Worm (Caenorhabditis elegans): ENCODE measurements around the gene C24H12.1.
"Not testable (repeated sequence)": the region's sequence is repeated elsewhere in the genome, so short reads cannot be mapped to it uniquely, and the experiment has no call there.

Gene C24H12.1

DNA sequence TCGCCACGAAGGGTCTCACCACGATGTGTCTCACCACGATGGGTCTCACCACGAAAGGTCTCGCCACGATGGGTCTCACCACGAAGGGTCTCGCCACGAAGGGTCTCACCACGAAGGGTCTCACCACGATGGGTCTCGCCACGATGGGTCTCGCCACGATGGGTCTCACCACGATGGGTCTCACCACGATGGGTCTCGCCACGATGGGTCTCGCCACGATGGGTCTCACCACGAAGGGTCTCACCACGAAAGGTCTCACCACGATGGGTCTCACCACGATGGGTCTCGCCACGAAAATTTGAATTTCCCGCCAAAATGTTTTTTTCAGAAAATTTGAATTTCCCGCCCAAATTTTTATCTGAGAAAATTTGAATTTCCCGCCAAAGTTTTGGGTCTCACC is 11.0 kb downstream of the C24H12.1 start:
- peak; percentile 86 for TF ChIP-seq set-16 (GFP tag; IDR thresholded peaks at IDR 0.05)

DNA sequence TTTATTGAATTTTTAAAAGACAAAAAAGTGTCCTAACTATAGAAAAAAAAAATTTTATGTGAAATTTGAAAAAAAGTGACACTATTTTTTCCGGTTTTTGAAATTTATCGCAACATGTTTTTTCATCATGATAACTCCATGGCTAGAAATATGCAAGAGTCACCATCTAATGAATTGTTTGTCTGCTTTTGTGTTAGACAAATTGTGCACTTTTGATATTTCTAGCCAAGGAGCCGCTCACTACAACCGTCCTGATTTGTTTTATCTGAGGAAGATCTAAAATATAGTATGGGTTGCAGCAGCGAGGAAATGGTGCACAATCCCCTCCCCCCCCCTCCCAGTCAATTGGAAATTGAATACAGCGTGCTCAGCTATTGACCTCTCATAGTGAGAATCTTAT is 13.4 kb downstream of the C24H12.1 start, which contains the start of gene W10D9.1:
Gene W10D9.1 (plus strand): TSS at position 301 of the 400 bp plus-strand sequence.
- TF ChIP-seq F44E2.7 (GFP tag; IDR thresholded peaks at IDR 0.05); ces-1 (GFP tag; optimal IDR thresholded peaks at IDR 0.05); unc-130 (GFP tag; optimal IDR thresholded peaks at IDR 0.05): not testable (repeated sequence)

DNA sequence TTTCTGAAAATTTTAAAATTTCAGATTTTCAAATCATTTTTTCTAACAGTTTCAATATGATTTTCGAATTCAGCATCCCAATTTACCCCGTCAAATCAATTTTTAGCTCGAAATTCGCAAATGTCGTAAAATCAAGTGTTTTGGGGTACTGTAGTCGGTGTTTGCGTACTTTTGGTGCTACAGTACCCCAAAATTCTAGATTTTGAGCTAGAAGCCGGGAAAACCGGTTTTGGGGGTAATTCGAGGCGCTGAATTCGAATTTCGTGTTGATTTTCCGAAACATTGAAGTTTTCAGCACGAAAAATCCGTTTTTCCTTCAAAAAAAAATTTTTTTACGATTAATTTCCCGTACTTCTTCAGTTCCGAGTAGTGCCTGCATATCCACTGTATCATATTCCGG is 15.2 kb downstream of the C24H12.1 start:
- TF ChIP-seq lsy-2 (tag; optimal IDR thresholded peaks at IDR 0.05), result peak; percentile 19 to 75
- no peak for TF ChIP-seq F10B5.3 (tag; optimal IDR thresholded peaks at IDR 0.05)
- no peak for TF ChIP-seq ZK337.2 (GFP tag; IDR thresholded peaks at IDR 0.05)
- TF ChIP-seq lin-13 (GFP tag; optimal IDR thresholded peaks at IDR 0.05), result peak; percentile 80
- no peak for TF ChIP-seq T20F7.1 (GFP tag; optimal IDR thresholded peaks at IDR 0.05)
- TF ChIP-seq aha-1 (tag), result peak; percentile 88
- TF ChIP-seq lim-7 (GFP tag; IDR thresholded peaks at IDR 0.05), result no peak

DNA sequence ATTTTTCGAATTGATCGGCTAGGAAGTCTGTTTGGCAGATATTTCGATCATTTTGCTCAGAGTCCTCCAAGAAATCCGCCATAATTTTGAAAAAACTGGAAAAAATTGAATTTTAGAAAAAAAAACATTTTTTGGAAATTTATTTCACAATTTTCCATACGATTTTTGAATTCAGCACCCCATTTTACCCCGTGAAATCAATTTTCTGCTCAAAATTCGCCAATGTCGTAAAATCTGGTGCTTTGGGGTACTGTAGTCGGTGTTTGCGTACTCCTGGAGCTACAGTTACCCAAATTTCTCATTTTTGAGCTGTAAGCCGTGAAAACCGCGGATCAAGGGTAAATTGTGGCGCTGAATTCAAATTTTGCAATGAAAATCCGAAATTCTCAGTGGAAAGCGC is 16.6 kb downstream of the C24H12.1 start, which contains the start of gene gvd-1:
Gene gvd-1 (minus strand): TSS at position 101 of the 400 bp plus-strand sequence.
- TF ChIP-seq Y105C5A.15 (GFP tag; IDR thresholded peaks at IDR 0.05) (no peak), nhr-111 (GFP tag; optimal IDR thresholded peaks at IDR 0.05) (no peak), nhr-48 (tag; optimal IDR thresholded peaks at IDR 0.05) (no peak)

DNA sequence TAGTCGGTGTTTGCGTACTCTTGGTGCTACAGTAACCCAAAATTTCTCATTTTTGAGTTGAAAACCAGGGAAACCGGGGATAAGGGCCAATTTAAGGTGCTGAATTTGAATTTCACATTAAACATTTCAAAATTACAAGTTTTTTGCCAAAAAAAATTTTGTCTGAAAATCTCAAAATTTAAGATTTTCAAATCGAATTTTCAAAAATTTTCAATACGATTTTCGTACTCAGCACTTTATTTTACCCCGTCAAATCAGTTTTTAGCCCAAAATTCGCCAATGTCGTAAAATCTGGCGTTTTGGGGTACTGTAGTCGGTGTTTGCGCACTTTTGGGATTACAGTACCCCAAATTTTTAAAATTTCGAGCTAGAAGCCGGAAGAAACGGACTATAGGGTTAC is 19.6 kb downstream of the C24H12.1 start, which contains the start of gene W10D9.3:
Gene W10D9.3 (minus strand): TSS at position 101 of the 400 bp plus-strand sequence.
- TF ChIP-seq unc-62 (GFP tag; optimal IDR thresholded peaks at IDR 0.05 in 1 of 2) (peak in 1 of 2 experiments; percentile 73), unc-62 (tag; optimal IDR thresholded peaks at IDR 0.05) (no peak), Y75B8A.6 (GFP tag; IDR thresholded peaks at IDR 0.05) (no peak)

DNA sequence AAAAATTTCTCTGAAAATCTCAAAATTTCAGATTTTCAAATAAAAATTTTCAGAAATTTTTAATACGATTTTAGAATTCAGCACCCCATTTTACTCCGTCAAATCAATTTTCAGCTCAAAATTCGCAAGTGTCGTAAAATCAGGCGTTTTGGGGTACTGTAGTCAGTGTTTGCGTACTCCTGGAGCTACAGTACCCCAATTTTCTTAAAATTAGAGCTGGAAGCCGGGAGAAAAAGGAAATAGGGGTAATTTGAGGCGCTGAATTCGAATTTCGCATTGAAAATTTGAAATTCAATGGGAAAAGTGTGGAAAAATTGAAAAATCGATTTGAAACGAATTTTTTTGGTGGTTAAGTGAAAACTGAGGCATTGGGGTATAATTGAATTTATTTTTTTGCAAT is 20.1 kb downstream of the C24H12.1 start:
- TF ChIP-seq tra-1 (GFP tag; IDR thresholded peaks at IDR 0.05) (no peak), lin-39 (tag; optimal IDR thresholded peaks at IDR 0.05) (no peak), Y5F2A.4 (GFP tag; optimal IDR thresholded peaks at IDR 0.05) (no peak), F44E2.7 (GFP tag; IDR thresholded peaks at IDR 0.05) (no peak), lin-1 (GFP tag; IDR thresholded peaks at IDR 0.05) (no peak), ZK546.5 (tag; optimal IDR thresholded peaks at IDR 0.05) (no peak), lsy-2 (tag; optimal IDR thresholded peaks at IDR 0.05) (peak in 1 of 2 experiments; percentile 58), Y48G9A.11 (GFP tag; IDR thresholded peaks at IDR 0.05) (no peak)

DNA sequence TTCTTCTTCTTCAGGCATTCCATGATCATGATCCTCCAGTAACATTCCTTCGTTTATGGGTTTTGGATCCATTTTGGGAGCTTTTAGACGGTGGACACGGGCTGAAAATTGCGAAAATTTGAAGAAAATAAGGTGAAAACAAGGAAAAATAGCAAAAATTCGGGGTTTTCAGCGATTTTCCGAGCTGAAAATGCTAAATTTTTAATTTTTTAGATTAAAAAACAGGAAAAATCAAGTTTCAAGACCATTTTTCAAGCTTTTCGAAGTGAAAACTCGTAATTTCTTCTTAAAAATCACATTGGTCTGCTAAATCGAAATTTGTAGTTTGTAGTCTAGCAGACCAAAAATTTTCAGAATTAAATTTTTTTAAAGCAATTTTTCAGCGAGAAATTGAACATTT is 26.1 kb downstream of the C24H12.1 start, which contains the start of gene nfyb-1:
Gene nfyb-1 (minus strand): TSS at position 101 of the 400 bp plus-strand sequence.
- TF ChIP-seq mep-1 (tag; optimal IDR thresholded peaks at IDR 0.05) (no peak), tag-97 (GFP tag; IDR thresholded peaks at IDR 0.05) (no peak), lsy-2 (tag; optimal IDR thresholded peaks at IDR 0.05) (no peak), saeg-2 (GFP tag; IDR thresholded peaks at IDR 0.05) (no peak), unc-62 (GFP tag; optimal IDR thresholded peaks at IDR 0.05 in 1 of 2) (peak in 1 of 2 experiments; percentile 20), unc-62 (tag; optimal IDR thresholded peaks at IDR 0.05) (no peak), daf-19 (GFP tag; conservative IDR thresholded peaks at IDR 0.05) (no peak), arid-1 (GFP tag; conservative IDR thresholded peaks at IDR 0.05) (no peak), egl-27 (tag; optimal IDR thresholded peaks at IDR 0.05) (no peak), hif-1 (tag; optimal IDR thresholded peaks at IDR 0.05) (no peak)
